Fruit fly (Drosophila melanogaster) Kc167 (cell line): Measurements from ENCODE around the gene CG14851.

Source experiments
- Myc ChIP-seq: fragments of >200 bp; optimal IDR thresholded peaks from 2 replicates; lab custom pipeline; 2017; ENCODE audit warnings: missing external identifiers
- Sin3A ChIP-seq: fragments of >200 bp; optimal IDR thresholded peaks from 2 replicates; lab custom pipeline; 2018; ENCODE audit warnings: missing external identifiers
- h ChIP-seq: fragments of >200 bp; optimal IDR thresholded peaks from 3 replicates; lab custom pipeline; 2018; ENCODE audit warnings: missing external identifiers
- psq ChIP-seq: fragments of >200 bp; optimal IDR thresholded peaks from 2 replicates; lab custom pipeline; 2017; ENCODE audit warnings: missing external identifiers
- ttk ChIP-seq: sonication (Bioruptor generic); optimal IDR thresholded peaks from 2 replicates; lab custom pipeline; 2017; ENCODE audit warnings: missing external identifiers

- TF ChIP-seq Sin3A (lab: Kevin White, UChicago) (no peak), ttk (no peak), Myc (no peak), h (lab: Kevin White, UChicago) (no peak), psq (lab: Kevin White, UChicago) (no peak)
Measured at dm6 chr3R:14608892-14609692, 47.0 kb downstream of the CG14851 start, which contains the start of gene CG14853.
